Fruit fly (Drosophila melanogaster) whole organism, prepupa: ENCODE results near the gene CAHbeta.
A peak's percentile ranks its signal among the peaks of the same experiment; 100 is the strongest.

Experiments used
- Blimp-1 ChIP-seq: fragments of 200-800 bp; sonication (Bioruptor generic); optimal IDR thresholded peaks from 3 replicates; lab custom pipeline; 2017; ENCODE audit warnings: missing biosample characterization, missing genetic modification characterization, mild to moderate bottlenecking, moderate library complexity, missing genetic modification reagents
- CG10631 ChIP-seq: fragments of 200-800 bp; sonication (Bioruptor generic); optimal IDR thresholded peaks from 2 replicates; lab custom pipeline; 2016; ENCODE audit warnings: missing biosample characterization, missing genetic modification characterization
- CG10669 ChIP-seq: fragments of 200-800 bp; sonication (Bioruptor generic); optimal IDR thresholded peaks from 3 replicates; lab custom pipeline; 2018; ENCODE audit warnings: missing biosample characterization, mild to moderate bottlenecking, missing genetic modification characterization, moderate library complexity
- CG11762 ChIP-seq: fragments of 200-800 bp; sonication (Bioruptor generic); optimal IDR thresholded peaks from 3 replicates; lab custom pipeline; 2016; ENCODE audit warnings: missing biosample characterization, missing genetic modification characterization; ENCODE audit not compliant: insufficient read depth
- CG1621 ChIP-seq: fragments of 200-800 bp; sonication (Bioruptor generic); optimal IDR thresholded peaks from 3 replicates; lab custom pipeline; 2018; ENCODE audit warnings: missing biosample characterization, mild to moderate bottlenecking, missing genetic modification characterization
- CG16779 ChIP-seq: fragments of 200-800 bp; sonication (Bioruptor generic); optimal IDR thresholded peaks from 3 replicates; lab custom pipeline; 2017; ENCODE audit warnings: missing biosample characterization, mild to moderate bottlenecking, missing genetic modification characterization
- CG3032 ChIP-seq: fragments of 200-800 bp; optimal IDR thresholded peaks from 2 replicates; lab custom pipeline; 2019; ENCODE audit warnings: missing biosample characterization, mild to moderate bottlenecking, missing genetic modification characterization, moderate library complexity
- CG31627 ChIP-seq: fragments of 200-800 bp; sonication (Bioruptor generic); optimal IDR thresholded peaks from 3 replicates; lab custom pipeline; 2016; ENCODE audit warnings: missing biosample characterization, missing genetic modification characterization
- CG3919 ChIP-seq: fragments of 200-800 bp; sonication (Bioruptor generic); optimal IDR thresholded peaks from 3 replicates; lab custom pipeline; 2016; ENCODE audit warnings: missing biosample characterization, missing genetic modification characterization
- CG6792 ChIP-seq: fragments of 200-800 bp; sonication (Bioruptor generic); optimal IDR thresholded peaks from 3 replicates; lab custom pipeline; 2016; ENCODE audit warnings: missing biosample characterization, missing genetic modification characterization
- CG6808 ChIP-seq: fragments of 200-800 bp; sonication (Bioruptor generic); optimal IDR thresholded peaks from 3 replicates; lab custom pipeline; 2017; ENCODE audit warnings: missing biosample characterization, missing genetic modification characterization, mild to moderate bottlenecking, moderate library complexity, missing genetic modification reagents
- CG8119 ChIP-seq: fragments of 200-800 bp; sonication (Bioruptor generic); IDR thresholded peaks from 3 replicates; pipeline ENCODE4 v1.3.6; 2022; ENCODE audit warnings: missing biosample characterization, missing genetic modification characterization
- CG8632 ChIP-seq: fragments of 200-800 bp; sonication (Bioruptor generic); optimal IDR thresholded peaks from 3 replicates; lab custom pipeline; 2016; ENCODE audit warnings: missing biosample characterization, missing genetic modification characterization
- Eip75B ChIP-seq: fragments of 200-800 bp; sonication (Bioruptor generic); optimal IDR thresholded peaks from 3 replicates; lab custom pipeline; 2016; ENCODE audit warnings: missing biosample characterization, missing genetic modification characterization
- Eip78C ChIP-seq: fragments of 200-800 bp; sonication (Bioruptor generic); peaks from one replicate; lab custom pipeline; 2016; ENCODE audit warnings: missing biosample characterization, missing genetic modification characterization
- Eip93F ChIP-seq: fragments of 200-800 bp; sonication (Bioruptor generic); optimal IDR thresholded peaks from 2 replicates; lab custom pipeline; 2016; ENCODE audit warnings: missing biosample characterization, mild to moderate bottlenecking, missing genetic modification characterization
- Hr4 ChIP-seq: fragments of 200-800 bp; sonication (Bioruptor generic); optimal IDR thresholded peaks from 3 replicates; lab custom pipeline; 2016; ENCODE audit warnings: missing biosample characterization, missing genetic modification characterization
- Lpt ChIP-seq: fragments of 200-800 bp; sonication (Bioruptor generic); optimal IDR thresholded peaks from 3 replicates; lab custom pipeline; 2016; ENCODE audit warnings: missing biosample characterization, missing genetic modification characterization
- OdsH ChIP-seq: fragments of 200-800 bp; sonication (Bioruptor generic); optimal IDR thresholded peaks from 3 replicates; lab custom pipeline; 2016; ENCODE audit warnings: missing biosample characterization, missing genetic modification characterization
- Sox102F ChIP-seq: fragments of 200-800 bp; sonication (Bioruptor generic); optimal IDR thresholded peaks from 2 replicates; lab custom pipeline; 2016; ENCODE audit warnings: missing biosample characterization, mild to moderate bottlenecking, missing genetic modification characterization
- Sox14 ChIP-seq: fragments of 200-800 bp; sonication (Bioruptor generic); optimal IDR thresholded peaks from 3 replicates; lab custom pipeline; 2016; ENCODE audit warnings: missing biosample characterization, missing genetic modification characterization
- acj6 ChIP-seq: fragments of 200-800 bp; sonication (Bioruptor generic); optimal IDR thresholded peaks from 3 replicates; lab custom pipeline; 2016; ENCODE audit warnings: missing biosample characterization, missing genetic modification characterization
- dac ChIP-seq: fragments of 200-800 bp; sonication (Bioruptor generic); optimal IDR thresholded peaks from 2 replicates; lab custom pipeline; 2017; ENCODE audit warnings: missing biosample characterization, mild to moderate bottlenecking, missing genetic modification characterization
- dsx ChIP-seq: fragments of 200-800 bp; optimal IDR thresholded peaks from 3 replicates; lab custom pipeline; 2019; ENCODE audit warnings: missing biosample characterization, mild to moderate bottlenecking, missing genetic modification characterization, moderate library complexity; ENCODE audit not compliant: poor library complexity, severe bottlenecking
- eg ChIP-seq: fragments of 200-800 bp; sonication (Bioruptor generic); IDR thresholded peaks from 3 replicates; pipeline ENCODE4 v1.3.6; 2022; ENCODE audit warnings: missing biosample characterization, missing genetic modification characterization
- esn ChIP-seq: fragments of 200-800 bp; sonication (Bioruptor generic); optimal IDR thresholded peaks from 2 replicates; lab custom pipeline; 2016; ENCODE audit warnings: missing biosample characterization, mild to moderate bottlenecking, missing genetic modification characterization, moderate library complexity
- fd59A ChIP-seq: fragments of 200-800 bp; sonication (Bioruptor generic); optimal IDR thresholded peaks from 2 replicates; lab custom pipeline; 2017; ENCODE audit warnings: missing biosample characterization, mild to moderate bottlenecking, missing genetic modification characterization, missing genetic modification reagents
- fd85E ChIP-seq: fragments of 200-800 bp; sonication (Bioruptor generic); optimal IDR thresholded peaks from 3 replicates; lab custom pipeline; 2016; ENCODE audit warnings: missing biosample characterization, missing genetic modification characterization
- fkh ChIP-seq: fragments of 200-800 bp; sonication (Bioruptor generic); optimal IDR thresholded peaks from 3 replicates; lab custom pipeline; 2017; ENCODE audit warnings: missing biosample characterization, mild to moderate bottlenecking, missing genetic modification characterization, moderate library complexity
- pdm3 ChIP-seq: fragments of 200-800 bp; sonication (Bioruptor generic); optimal IDR thresholded peaks from 3 replicates; lab custom pipeline; 2016; ENCODE audit warnings: missing biosample characterization, missing genetic modification characterization
- svp ChIP-seq: fragments of 200-800 bp; sonication (Bioruptor generic); peaks from one replicate; lab custom pipeline; 2016; ENCODE audit warnings: missing biosample characterization, missing genetic modification characterization
- topi ChIP-seq: fragments of 200-800 bp; sonication (Bioruptor generic); optimal IDR thresholded peaks from 3 replicates; lab custom pipeline; 2016; ENCODE audit warnings: missing biosample characterization, missing genetic modification characterization
- vri ChIP-seq: fragments of 200-800 bp; sonication (Bioruptor generic); optimal IDR thresholded peaks from 3 replicates; lab custom pipeline; 2016; ENCODE audit warnings: missing biosample characterization, mild to moderate bottlenecking, missing genetic modification characterization

Gene CAHbeta

DNA sequence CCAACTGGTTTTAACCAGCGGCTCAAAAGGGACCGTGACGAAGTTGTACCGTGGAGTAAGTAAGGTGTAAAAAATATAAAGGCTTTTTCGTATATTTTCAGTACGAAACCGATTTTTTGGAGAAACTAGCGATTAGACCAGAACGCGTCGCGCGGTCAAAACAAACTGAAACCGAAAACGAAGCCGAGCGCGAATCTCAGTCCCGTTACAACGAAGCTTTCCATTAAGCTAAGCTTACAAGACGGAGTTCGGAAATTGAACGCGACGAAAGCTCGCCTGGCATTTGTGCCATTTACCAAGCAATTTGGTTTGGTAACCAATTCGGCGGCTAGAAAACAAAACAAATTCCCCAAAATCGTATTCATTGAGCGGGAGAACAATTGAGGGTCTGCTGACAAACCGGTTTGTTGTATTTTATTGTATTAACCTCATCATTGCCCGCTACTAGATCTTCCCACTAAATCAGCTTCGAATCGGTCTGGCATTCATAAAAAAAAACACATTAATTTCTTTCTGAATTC lies 21.1 kb downstream of the CAHbeta start:
- TF ChIP-seq acj6: no peak
- TF ChIP-seq esn (GFP tag; lab: Kevin White, UChicago): no peak
- no peak for TF ChIP-seq CG10669 (GFP tag; lab: Kevin White, UChicago)
- no peak for TF ChIP-seq CG6792 (GFP tag; lab: Kevin White, UChicago)
- no peak for TF ChIP-seq Sox102F
- no peak for TF ChIP-seq Eip93F (GFP tag; lab: Kevin White, UChicago)
- TF ChIP-seq fd85E: no peak
- TF ChIP-seq topi (GFP tag; lab: Kevin White, UChicago): no peak
- no peak for TF ChIP-seq CG8119 (GFP tag; lab: Robert Waterston, UW)
- TF ChIP-seq CG10631: no peak
- no peak for TF ChIP-seq CG1621 (tag; lab: Kevin White, UChicago)
- no peak for TF ChIP-seq vri
- TF ChIP-seq Hr4 (GFP tag; lab: Kevin White, UChicago): no peak
- no peak for TF ChIP-seq OdsH
- no peak for TF ChIP-seq Blimp-1 (GFP tag; lab: Kevin White, UChicago)
- no peak for TF ChIP-seq CG3919 (GFP tag; lab: Kevin White, UChicago)
- TF ChIP-seq, all 60 proteins: peak for 0

- TF ChIP-seq fkh (GFP tag; lab: Kevin White, UChicago) (peak; percentile 19), CG31627 (GFP tag; lab: Kevin White, UChicago) (no peak), CG6808 (GFP tag; lab: Kevin White, UChicago) (no peak), eg (no peak), Eip78C (GFP tag; lab: Kevin White, UChicago) (peak; percentile 6), fd59A (GFP tag; lab: Kevin White, UChicago) (no peak), topi (GFP tag; lab: Kevin White, UChicago) (peak; percentile 1), pdm3 (GFP tag; lab: Kevin White, UChicago) (no peak), vri (no peak), svp (no peak), OdsH (no peak)
These were observed 21.9 kb downstream of the CAHbeta start for dm6 chr3R:9002542-9002941.

DNA sequence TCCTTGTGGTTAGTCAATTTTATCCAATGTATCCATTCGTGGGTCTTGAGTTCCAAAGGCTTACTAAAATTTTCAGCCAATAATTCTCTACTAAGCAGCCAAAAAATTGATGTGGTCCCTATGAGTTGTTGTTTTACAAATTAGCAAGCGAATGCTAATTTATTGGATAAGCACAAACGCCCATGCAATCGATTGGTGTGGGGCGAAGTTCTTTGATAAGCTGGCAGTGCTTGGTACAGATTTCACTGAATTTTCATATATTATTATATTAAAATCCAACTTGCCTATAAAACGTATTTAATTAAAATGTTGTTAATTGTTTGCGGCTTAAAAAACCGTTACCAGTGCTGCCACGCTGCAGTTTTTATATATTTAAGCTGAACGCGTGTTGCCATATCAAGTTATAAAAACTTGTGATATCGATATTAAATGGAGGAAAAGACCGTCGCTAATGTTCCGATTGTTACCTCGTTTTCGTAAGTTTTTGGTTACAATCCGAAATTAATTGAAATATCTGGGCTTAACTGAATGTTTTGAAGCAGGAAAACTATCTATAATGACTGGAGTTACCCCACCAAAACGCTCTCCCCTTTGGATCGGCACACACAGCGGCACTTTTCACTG lies 23.1 kb downstream of the CAHbeta start, which contains the start of the genes CG31100 and CG11980:
Gene CG31100, minus strand, starts transcription at position 51 of the 624 bp plus-strand sequence.
Gene CG11980, plus strand, starts transcription at position 418 of the 624 bp plus-strand sequence.
- TF ChIP-seq esn (GFP tag; lab: Kevin White, UChicago) (peak; percentile 33), CG16779 (tag; lab: Kevin White, UChicago) (no peak), fkh (GFP tag; lab: Kevin White, UChicago) (peak; percentile 32), CG10669 (GFP tag; lab: Kevin White, UChicago) (no peak), Blimp-1 (GFP tag; lab: Kevin White, UChicago) (no peak)

dm6 chr3R:9006129-9006528 lies 25.5 kb downstream of the CAHbeta start, which contains the start of the genes Prosbeta3 and Iru:
TSS of gene Prosbeta3 (minus strand) at chr3R:9006226.
TSS of gene Iru (plus strand) at chr3R:9006456.
- TF ChIP-seq dsx (GFP tag; lab: Kevin White, UChicago): peak; percentile 53
- TF ChIP-seq esn (GFP tag; lab: Kevin White, UChicago): peak; percentile 2
- TF ChIP-seq Sox14 (GFP tag; lab: Kevin White, UChicago): peak; percentile 13
- no peak for TF ChIP-seq acj6
- TF ChIP-seq CG8632 (GFP tag; lab: Kevin White, UChicago): no peak
- no peak for TF ChIP-seq CG11762
- TF ChIP-seq fkh (GFP tag; lab: Kevin White, UChicago): peak; percentile 86
- TF ChIP-seq Eip78C (GFP tag; lab: Kevin White, UChicago): peak; percentile 64

- TF ChIP-seq fkh (GFP tag; lab: Kevin White, UChicago): no peak
- no peak for TF ChIP-seq dac (GFP tag; lab: Kevin White, UChicago)
- TF ChIP-seq CG31627 (GFP tag; lab: Kevin White, UChicago): no peak
- no peak for TF ChIP-seq Eip75B (GFP tag; lab: Kevin White, UChicago)
- no peak for TF ChIP-seq Sox14 (GFP tag; lab: Kevin White, UChicago)
- TF ChIP-seq Lpt (GFP tag; lab: Kevin White, UChicago): no peak
- no peak for TF ChIP-seq CG3032 (tag; lab: Kevin White, UChicago)
- TF ChIP-seq fd59A (GFP tag; lab: Kevin White, UChicago): no peak
- TF ChIP-seq Hr4 (GFP tag; lab: Kevin White, UChicago): no peak
These were observed 26.6 kb downstream of the CAHbeta start for dm6 chr3R:9007258-9007657.
